2 fruit fly cellular contexts compared by ENCODE assay signal in genomic region chr3R:24172379-24172778, dm6.
TF ChIP-seq lines count a peak whose summit lies in the region.

TSS of gene CG13606 (plus strand) at chr3R:24172628.

- TF ChIP-seq CTCF in whole organism, embryonic (GFP tag; optimal IDR thresholded peaks at IDR 0.05; lab: Kevin White, UChicago), result no peak

TF ChIP-seq in whole organism, embryonic, 481 proteins besides CTCF, POLR2A, EP300 and RAD21:
- no peak for TF ChIP-seq CG8290 (GFP tag; optimal IDR thresholded peaks at IDR 0.05; lab: Kevin White, UChicago)
- no peak for TF ChIP-seq CG8290 (tag; optimal IDR thresholded peaks at IDR 0.05; lab: Kevin White, UChicago)
- no peak for TF ChIP-seq CG14050 (GFP tag; IDR thresholded peaks at IDR 0.05; lab: Robert Waterston, UW)
- no peak for TF ChIP-seq D19A (tag; optimal IDR thresholded peaks at IDR 0.05; lab: Kevin White, UChicago)
- no peak for TF ChIP-seq Xrp1 (GFP tag; IDR thresholded peaks at IDR 0.05; lab: Robert Waterston, UW)
- no peak for TF ChIP-seq Sin3A (optimal IDR thresholded peaks at IDR 0.05; lab: Kevin White, UChicago)
- peak; percentile 72 for TF ChIP-seq Adf1 (GFP tag; IDR thresholded peaks at IDR 0.05; lab: Robert Waterston, UW)
- no peak for TF ChIP-seq gcm2 (GFP tag; optimal IDR thresholded peaks at IDR 0.05; lab: Kevin White, UChicago)
- TF ChIP-seq mirr (GFP tag; optimal IDR thresholded peaks at IDR 0.05; lab: Kevin White, UChicago), result no peak
- TF ChIP-seq CG13123 (GFP tag; optimal IDR thresholded peaks at IDR 0.05; lab: Kevin White, UChicago), result no peak
- no peak for TF ChIP-seq ham (GFP tag; IDR thresholded peaks at IDR 0.05; lab: Robert Waterston, UW)
- peak; percentile 52 for TF ChIP-seq sd (tag; optimal IDR thresholded peaks at IDR 0.05; lab: Kevin White, UChicago)
- no peak for TF ChIP-seq Dip2 (GFP tag; IDR thresholded peaks at IDR 0.05; lab: Robert Waterston, UW)
- TF ChIP-seq CG11560 (tag; IDR thresholded peaks at IDR 0.05; lab: Robert Waterston, UW), result no peak
- no peak for TF ChIP-seq cato (GFP tag; optimal IDR thresholded peaks at IDR 0.05; lab: Kevin White, UChicago; ENCODE audit: borderline replicate concordance)
- TF ChIP-seq mld (GFP tag; IDR thresholded peaks at IDR 0.05; lab: Robert Waterston, UW; ENCODE audit: partially characterized antibody), result no peak
- no peak for TF ChIP-seq CG15514 (GFP tag; optimal IDR thresholded peaks at IDR 0.05; lab: Kevin White, UChicago)
- no peak for TF ChIP-seq repo (GFP tag; optimal IDR thresholded peaks at IDR 0.05; lab: Kevin White, UChicago)
- no peak for TF ChIP-seq pfk (GFP tag; optimal IDR thresholded peaks at IDR 0.05; lab: Kevin White, UChicago)
- TF ChIP-seq pum (GFP tag; optimal IDR thresholded peaks at IDR 0.05; lab: Kevin White, UChicago), result no peak
- peak; percentile 75 for TF ChIP-seq sqz (GFP tag; optimal IDR thresholded peaks at IDR 0.05; lab: Kevin White, UChicago)
- TF ChIP-seq CG17361 (GFP tag; IDR thresholded peaks at IDR 0.05; lab: Robert Waterston, UW), result no peak
- no peak for TF ChIP-seq CG10979 (tag; optimal IDR thresholded peaks at IDR 0.05; lab: Kevin White, UChicago)
- 0 out of 3 replicates have a peak, but pooled peaks have one; percentile 43 for TF ChIP-seq zen2 (GFP tag; IDR thresholded peaks at IDR 0.05; lab: Robert Waterston, UW; ENCODE audit: partially characterized antibody)
- TF ChIP-seq sna (GFP tag; IDR thresholded peaks at IDR 0.05; lab: Robert Waterston, UW; ENCODE audit: partially characterized antibody), result 0 out of 2 replicates have a peak, but pooled peaks have one; percentile 22
- TF ChIP-seq jigr1 (GFP tag; IDR thresholded peaks at IDR 0.05; lab: Robert Waterston, UW), result no peak
- no peak for TF ChIP-seq CG4730 (GFP tag; IDR thresholded peaks at IDR 0.05; lab: Robert Waterston, UW)
- no peak for TF ChIP-seq br (optimal IDR thresholded peaks at IDR 0.05; lab: Kevin White, UChicago)
- TF ChIP-seq vvl (GFP tag; IDR thresholded peaks at IDR 0.05; lab: Robert Waterston, UW), result 0 out of 2 replicates have a peak, but pooled peaks have one; percentile 15
- no peak for TF ChIP-seq wek (GFP tag; optimal IDR thresholded peaks at IDR 0.05; lab: Kevin White, UChicago)
- TF ChIP-seq Stat92E (GFP tag; optimal IDR thresholded peaks at IDR 0.05; lab: Kevin White, UChicago), result no peak
- no peak for TF ChIP-seq PHDP (tag; optimal IDR thresholded peaks at IDR 0.05; lab: Kevin White, UChicago)
- TF ChIP-seq zfh2 (GFP tag; optimal IDR thresholded peaks at IDR 0.05; lab: Kevin White, UChicago), result no peak
- TF ChIP-seq unc-4 (GFP tag; IDR thresholded peaks at IDR 0.05; lab: Robert Waterston, UW; ENCODE audit: partially characterized antibody), result no peak
- no peak for TF ChIP-seq CG17359 (tag; optimal IDR thresholded peaks at IDR 0.05; lab: Kevin White, UChicago)
- TF ChIP-seq Pdp1 (GFP tag; optimal IDR thresholded peaks at IDR 0.05; lab: Kevin White, UChicago), result no peak
- TF ChIP-seq CG14965 (GFP tag; optimal IDR thresholded peaks at IDR 0.05; lab: Kevin White, UChicago; ENCODE audit: borderline replicate concordance), result no peak
- peak; percentile 19; the same call in 1 of the 4 replicates for TF ChIP-seq chinmo (GFP tag; IDR thresholded peaks at IDR 0.05; lab: Robert Waterston, UW; ENCODE audit: partially characterized antibody)
- TF ChIP-seq CG17328 (GFP tag; IDR thresholded peaks at IDR 0.05; lab: Robert Waterston, UW), result no peak
- no peak for TF ChIP-seq Eip74EF (GFP tag; optimal IDR thresholded peaks at IDR 0.05; lab: Kevin White, UChicago)
- TF ChIP-seq Hr51 (GFP tag; optimal IDR thresholded peaks at IDR 0.05; lab: Kevin White, UChicago), result no peak
- TF ChIP-seq salm (tag; optimal IDR thresholded peaks at IDR 0.05; lab: Kevin White, UChicago), result no peak
- no peak for TF ChIP-seq MBD-R2 (GFP tag; IDR thresholded peaks at IDR 0.05; lab: Robert Waterston, UW)
- TF ChIP-seq z (GFP tag; IDR thresholded peaks at IDR 0.05; lab: Robert Waterston, UW), result peak; percentile 94

TF ChIP-seq in whole organism, pupa, 21 proteins besides CTCF, POLR2A, EP300 and RAD21:
- TF ChIP-seq CG15710 (tag; optimal IDR thresholded peaks at IDR 0.05; lab: Kevin White, UChicago), result no peak
- TF ChIP-seq CG8301 (tag; optimal IDR thresholded peaks at IDR 0.05; lab: Kevin White, UChicago), result no peak
- no peak for TF ChIP-seq CG34367 (tag; optimal IDR thresholded peaks at IDR 0.05; lab: Kevin White, UChicago)
- TF ChIP-seq CG4496 (GFP tag; IDR thresholded peaks at IDR 0.05; lab: Robert Waterston, UW), result peak; percentile 11; the same call in 1 of the 3 replicates
- TF ChIP-seq CG8159 (tag; optimal IDR thresholded peaks at IDR 0.05; lab: Kevin White, UChicago), result no peak
